Worm (Caenorhabditis elegans): ENCODE results near the gene snrp-40.1.
A peak's percentile ranks its signal among the peaks of the same experiment; 100 is the strongest.

DNA sequence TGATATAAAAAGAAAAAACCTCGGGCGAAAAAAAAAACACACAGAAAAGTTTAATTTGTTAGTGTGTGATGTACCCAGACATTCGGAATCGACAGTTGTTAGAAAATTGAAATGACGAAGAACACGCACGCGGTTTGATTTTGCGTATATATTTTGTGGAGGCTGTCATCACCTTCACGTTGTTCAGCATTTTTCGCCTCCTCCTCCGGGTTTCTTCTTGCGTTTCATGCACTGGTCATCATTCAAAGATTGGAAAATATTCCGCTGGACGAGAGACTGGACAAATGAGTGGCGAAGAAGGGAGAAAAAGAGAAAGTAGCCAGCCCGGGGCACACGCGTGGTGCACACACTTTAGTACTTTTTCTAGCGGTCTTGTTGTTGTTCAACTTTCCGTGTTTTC is 45.3 kb upstream of the snrp-40.1 start:
- TF ChIP-seq ztf-11 (tag; optimal IDR thresholded peaks at IDR 0.05): no peak
- no peak for TF ChIP-seq C34F6.9 (tag; optimal IDR thresholded peaks at IDR 0.05)
- peak; percentile 27 for TF ChIP-seq fos-1 (tag; optimal IDR thresholded peaks at IDR 0.05)
- no peak for TF ChIP-seq zag-1 (tag; optimal IDR thresholded peaks at IDR 0.05)
- TF ChIP-seq nhr-237 (tag; optimal IDR thresholded peaks at IDR 0.05): no peak
- no peak for TF ChIP-seq snpc-4 (tag; optimal IDR thresholded peaks at IDR 0.05)
- no peak for TF ChIP-seq aly-2 (tag; optimal IDR thresholded peaks at IDR 0.05)
- no peak for TF ChIP-seq lin-39 (tag; optimal IDR thresholded peaks at IDR 0.05)
